Worm (Caenorhabditis elegans) whole organism, young adult: ENCODE results near the gene C35D6.13.
"Not testable (repeated sequence)": the region's sequence is repeated elsewhere in the genome, so short reads cannot be mapped to it uniquely, and the experiment has no call there.

Experiments used
- F10E7.11 ChIP-seq: sonication (generic microtip); optimal IDR thresholded peaks from 2 replicates; lab custom pipeline; 2017; ENCODE audit warnings: mild to moderate bottlenecking, missing genetic modification characterization, moderate library complexity, missing compliant biosample characterization
- F39B2.1 ChIP-seq: fragments of 200-800 bp; sonication (Bioruptor generic); IDR thresholded peaks from 2 replicates; pipeline ENCODE4 v1.3.6; 2022; ENCODE audit warnings: missing genetic modification reagents, missing genetic modification characterization, missing compliant biosample characterization
- ceh-27 ChIP-seq: fragments of 200-800 bp; sonication (Bioruptor generic); optimal IDR thresholded peaks from 2 replicates; lab custom pipeline; 2018; ENCODE audit warnings: mild to moderate bottlenecking, missing genetic modification characterization, moderate library complexity, missing compliant biosample characterization
- dpl-1 ChIP-seq: fragments of 150-350 bp; optimal IDR thresholded peaks from 2 replicates; lab custom pipeline; 2014; ENCODE audit warnings: missing biosample characterization, missing genetic modification reagents, missing genetic modification characterization
- hrde-1 ChIP-seq: sonication (generic microtip); optimal IDR thresholded peaks from 2 replicates; lab custom pipeline; 2016; ENCODE audit warnings: missing genetic modification characterization, mild to moderate bottlenecking, missing compliant biosample characterization, moderate library complexity, missing genotype, missing genetic modification reagents, borderline replicate concordance
- madf-3 ChIP-seq: fragments of 200-800 bp; sonication (Bioruptor generic); IDR thresholded peaks from 2 replicates; pipeline ENCODE4 v1.3.6; 2022; ENCODE audit warnings: missing genetic modification reagents, missing genetic modification characterization, missing compliant biosample characterization
- nhr-27 ChIP-seq: fragments of 200-800 bp; sonication (Bioruptor generic); optimal IDR thresholded peaks from 2 replicates; lab custom pipeline; 2018; ENCODE audit warnings: mild to moderate bottlenecking, missing genetic modification characterization, moderate library complexity, missing compliant biosample characterization
- pha-4 ChIP-seq: fragments of 150-350 bp; sonication (generic microtip); optimal IDR thresholded peaks from 2 replicates; lab custom pipeline; 2014; ENCODE audit warnings: missing biosample characterization, missing genetic modification reagents, missing genetic modification characterization
- snpc-1.3 ChIP-seq: sonication (generic microtip); optimal IDR thresholded peaks from 2 replicates; lab custom pipeline; 2017; ENCODE audit warnings: missing genetic modification characterization, mild to moderate bottlenecking, missing compliant biosample characterization, antibody characterized with exemption, moderate library complexity, missing genotype, missing genetic modification reagents; ENCODE audit not compliant: insufficient read depth
- snpc-3.4 ChIP-seq: sonication (generic microtip); optimal IDR thresholded peaks from 2 replicates; lab custom pipeline; 2017; ENCODE audit warnings: missing genetic modification characterization, mild to moderate bottlenecking, missing compliant biosample characterization, antibody characterized with exemption, moderate library complexity, missing genotype, missing genetic modification reagents
- unc-62 ChIP-seq: fragments of 150-350 bp; optimal IDR thresholded peaks from 2 replicates; lab custom pipeline; 2014; ENCODE audit warnings: missing biosample characterization, missing genetic modification reagents, missing genetic modification characterization

- TF ChIP-seq F10E7.11; nhr-27 (tag; lab: Kevin White, UChicago); hrde-1 (tag; lab: Kevin White, UChicago); pha-4; snpc-3.4; dpl-1; F39B2.1 (GFP tag; lab: Robert Waterston, UW); unc-62 (GFP tag; lab: Kevin White, UChicago); ceh-27 (GFP tag; lab: Kevin White, UChicago); snpc-1.3; madf-3: not testable (repeated sequence)
Measured at ce11 chrIV:16307925-16308324, 28.9 kb upstream of the C35D6.13 start, which contains the start of gene rac-2.
